Worm (Caenorhabditis elegans) whole organism, L4 larva: Measurements from ENCODE around the gene his-24.
A peak's percentile ranks its signal among the peaks of the same experiment; 100 is the strongest.

Source experiments
- F10B5.3 ChIP-seq: sonication (generic microtip); optimal IDR thresholded peaks from 2 replicates; lab custom pipeline; 2016; ENCODE audit warnings: mild to moderate bottlenecking, missing genetic modification characterization, missing compliant biosample characterization
- T20F7.1 ChIP-seq: fragments of 200-800 bp; sonication (Bioruptor generic); optimal IDR thresholded peaks from 2 replicates; lab custom pipeline; 2018; ENCODE audit warnings: mild to moderate bottlenecking, missing genetic modification characterization, missing compliant biosample characterization
- Y75B8A.6 ChIP-seq: fragments of 200-800 bp; sonication (Bioruptor generic); IDR thresholded peaks from 2 replicates; pipeline ENCODE4 v1.3.6; 2022; ENCODE audit warnings: missing genetic modification reagents, missing genetic modification characterization, missing compliant biosample characterization
- ZK337.2 ChIP-seq: fragments of 200-800 bp; sonication (Bioruptor generic); IDR thresholded peaks from 2 replicates; pipeline ENCODE4 v1.3.6; 2022; ENCODE audit warnings: missing genetic modification reagents, missing genetic modification characterization, missing compliant biosample characterization
- aha-1 ChIP-seq: fragments of 150-350 bp; peaks from one replicate; lab custom pipeline; 2014; ENCODE audit warnings: missing biosample characterization, missing genetic modification characterization
- aly-2 ChIP-seq: sonication (generic microtip); optimal IDR thresholded peaks from 2 replicates; lab custom pipeline; 2018; ENCODE audit warnings: missing biosample characterization, missing genetic modification characterization
- arid-1 ChIP-seq: fragments of 200-800 bp; sonication (Bioruptor generic); conservative IDR thresholded peaks from 2 replicates; pipeline ENCODE4 v1.3.6; 2022; ENCODE audit warnings: missing genetic modification reagents, missing genetic modification characterization, missing compliant biosample characterization
- attf-4 ChIP-seq: sonication (generic microtip); optimal IDR thresholded peaks from 3 replicates; lab custom pipeline; 2017; ENCODE audit warnings: missing biosample characterization, missing genetic modification characterization
- ceh-20 ChIP-seq: fragments of 200-800 bp; sonication (Bioruptor generic); IDR thresholded peaks from 2 replicates; pipeline ENCODE4 v1.3.6; 2022; ENCODE audit warnings: missing genetic modification reagents, missing genetic modification characterization, missing compliant biosample characterization
- ceh-32 ChIP-seq: sonication (generic microtip); optimal IDR thresholded peaks from 2 replicates; lab custom pipeline; 2016; ENCODE audit warnings: mild to moderate bottlenecking, missing genetic modification characterization, missing compliant biosample characterization; ENCODE audit not compliant: poor library complexity
- ces-1 ChIP-seq: fragments of 150-350 bp; sonication (generic microtip); optimal IDR thresholded peaks from 4 replicates; lab custom pipeline; 2014; ENCODE audit warnings: missing biosample characterization, missing genetic modification reagents, missing genetic modification characterization
- cey-2 ChIP-seq: sonication (generic microtip); optimal IDR thresholded peaks from 3 replicates; lab custom pipeline; 2017; ENCODE audit warnings: missing genetic modification characterization, mild to moderate bottlenecking, missing compliant biosample characterization, antibody characterized with exemption, borderline replicate concordance; ENCODE audit not compliant: insufficient read depth
- ctbp-1 ChIP-seq: fragments of 200-800 bp; sonication (Bioruptor generic); IDR thresholded peaks from 2 replicates; pipeline ENCODE4 v1.3.6; 2022; ENCODE audit warnings: missing genetic modification reagents, missing genetic modification characterization, missing compliant biosample characterization
- daf-16 ChIP-seq, 3 experiments: sonication (generic microtip); optimal IDR thresholded peaks; 2 replicates each; lab custom pipeline; 2016 to 2017; ENCODE audit warnings: missing genetic modification characterization in 3 of 3, missing genetic modification reagents in 3 of 3, mild to moderate bottlenecking in 2 of 3, missing compliant biosample characterization in 2 of 3, missing biosample characterization in 1 of 3, moderate library complexity in 1 of 3
- daf-8 ChIP-seq: fragments of 200-800 bp; sonication (Bioruptor generic); IDR thresholded peaks from 2 replicates; pipeline ENCODE4 v1.3.6; 2022; ENCODE audit warnings: missing genetic modification characterization, missing compliant biosample characterization
- dmd-6 ChIP-seq: fragments of 200-800 bp; sonication (Bioruptor generic); IDR thresholded peaks from 2 replicates; pipeline ENCODE4 v1.3.6; 2022; ENCODE audit warnings: missing genetic modification reagents, missing genetic modification characterization, missing compliant biosample characterization
- dmd-8 ChIP-seq: fragments of 200-800 bp; sonication (Bioruptor generic); IDR thresholded peaks from 2 replicates; pipeline ENCODE4 v1.3.6; 2022; ENCODE audit warnings: missing genetic modification characterization, missing compliant biosample characterization
- dmd-9 ChIP-seq: fragments of 200-800 bp; sonication (Bioruptor generic); IDR thresholded peaks from 2 replicates; pipeline ENCODE4 v1.3.6; 2022; ENCODE audit warnings: missing genetic modification reagents, missing genetic modification characterization, missing compliant biosample characterization
- dve-1 ChIP-seq: sonication (generic microtip); optimal IDR thresholded peaks from 2 replicates; lab custom pipeline; 2017; ENCODE audit warnings: antibody characterized with exemption, mild to moderate bottlenecking, missing genetic modification characterization, missing compliant biosample characterization; ENCODE audit not compliant: insufficient read depth
- egl-43 ChIP-seq: fragments of 200-800 bp; sonication (Bioruptor generic); IDR thresholded peaks from 2 replicates; pipeline ENCODE4 v1.3.6; 2022; ENCODE audit warnings: missing genetic modification reagents, missing genetic modification characterization, missing compliant biosample characterization
- hlh-11 ChIP-seq: fragments of 200-800 bp; sonication (Bioruptor generic); optimal IDR thresholded peaks from 2 replicates; lab custom pipeline; 2018; ENCODE audit warnings: mild to moderate bottlenecking, missing genetic modification characterization, missing compliant biosample characterization
- hlh-30 ChIP-seq: sonication (generic microtip); optimal IDR thresholded peaks from 2 replicates; lab custom pipeline; 2017; ENCODE audit warnings: antibody characterized with exemption, mild to moderate bottlenecking, missing genetic modification characterization, missing compliant biosample characterization; ENCODE audit not compliant: insufficient read depth
- hmg-1.1 ChIP-seq: fragments of 200-800 bp; sonication (Bioruptor generic); IDR thresholded peaks from 2 replicates; pipeline ENCODE4 v1.3.6; 2022; ENCODE audit warnings: missing genetic modification reagents, missing genetic modification characterization, missing compliant biosample characterization
- lim-7 ChIP-seq: fragments of 200-800 bp; sonication (Bioruptor generic); IDR thresholded peaks from 2 replicates; pipeline ENCODE4 v1.3.6; 2022; ENCODE audit warnings: missing genetic modification characterization, missing compliant biosample characterization
- lin-1 ChIP-seq: fragments of 200-800 bp; sonication (Bioruptor generic); IDR thresholded peaks from 2 replicates; pipeline ENCODE4 v1.3.6; 2022; ENCODE audit warnings: missing genetic modification reagents, missing genetic modification characterization, missing compliant biosample characterization
- lin-15B ChIP-seq: fragments of 150-350 bp; sonication (generic microtip); optimal IDR thresholded peaks from 3 replicates; lab custom pipeline; 2014; ENCODE audit warnings: missing biosample characterization, missing genetic modification characterization
- lin-39 ChIP-seq: fragments of 150-350 bp; optimal IDR thresholded peaks from 2 replicates; lab custom pipeline; 2014; ENCODE audit warnings: missing biosample characterization, missing genetic modification reagents, missing genetic modification characterization
- madf-9 ChIP-seq: fragments of 200-800 bp; sonication (Bioruptor generic); conservative IDR thresholded peaks from 2 replicates; pipeline ENCODE4 v1.3.6; 2022; ENCODE audit warnings: missing genetic modification reagents, missing genetic modification characterization, missing compliant biosample characterization
- mdt-29 ChIP-seq: fragments of 200-800 bp; sonication (Bioruptor generic); IDR thresholded peaks from 2 replicates; pipeline ENCODE4 v1.3.6; 2022; ENCODE audit warnings: missing genetic modification reagents, missing genetic modification characterization, missing compliant biosample characterization
- mep-1 ChIP-seq: fragments of 150-350 bp; sonication (generic microtip); optimal IDR thresholded peaks from 3 replicates; lab custom pipeline; 2014; ENCODE audit warnings: missing biosample characterization, missing genetic modification characterization
- mes-2 ChIP-seq: sonication (generic microtip); optimal IDR thresholded peaks from 2 replicates; lab custom pipeline; 2016; ENCODE audit warnings: missing genotype, mild to moderate bottlenecking, missing genetic modification characterization, missing compliant biosample characterization; ENCODE audit not compliant: poor library complexity, severe bottlenecking
- mxl-2 ChIP-seq: fragments of 200-800 bp; sonication (Bioruptor generic); conservative IDR thresholded peaks from 2 replicates; pipeline ENCODE4 v1.3.6; 2022; ENCODE audit warnings: missing genetic modification reagents, missing genetic modification characterization, missing compliant biosample characterization
- mxl-3 ChIP-seq: fragments of 200-800 bp; sonication (Bioruptor generic); optimal IDR thresholded peaks from 2 replicates; lab custom pipeline; 2018; ENCODE audit warnings: mild to moderate bottlenecking, missing genetic modification characterization, missing compliant biosample characterization
- nhr-10 ChIP-seq: fragments of 150-350 bp; optimal IDR thresholded peaks from 2 replicates; lab custom pipeline; 2014; ENCODE audit warnings: missing biosample characterization, missing genetic modification characterization
- nhr-102 ChIP-seq: sonication (generic microtip); optimal IDR thresholded peaks from 2 replicates; lab custom pipeline; 2016; ENCODE audit warnings: mild to moderate bottlenecking, missing genetic modification characterization, moderate library complexity, missing compliant biosample characterization
- nhr-41 ChIP-seq: fragments of 200-800 bp; sonication (Bioruptor generic); IDR thresholded peaks from 2 replicates; pipeline ENCODE4 v1.3.6; 2022; ENCODE audit warnings: missing genetic modification reagents, missing genetic modification characterization, missing compliant biosample characterization
- nhr-42 ChIP-seq: fragments of 200-800 bp; sonication (Bioruptor generic); IDR thresholded peaks from 2 replicates; pipeline ENCODE4 v1.3.6; 2022; ENCODE audit warnings: missing genetic modification characterization, missing compliant biosample characterization
- nhr-48 ChIP-seq: sonication (generic microtip); optimal IDR thresholded peaks from 2 replicates; lab custom pipeline; 2016; ENCODE audit warnings: mild to moderate bottlenecking, missing genetic modification characterization, missing compliant biosample characterization
- nhr-77 ChIP-seq: fragments of 150-350 bp; optimal IDR thresholded peaks from 2 replicates; lab custom pipeline; 2014; ENCODE audit warnings: missing biosample characterization, missing genetic modification characterization
- pha-4 ChIP-seq, 2 experiments: fragments of 150-350 bp in 1 of 2; fragments of 200-800 bp in 1 of 2; sonication (Bioruptor generic) in 1 of 2; IDR thresholded peaks in 1 of 2; optimal IDR thresholded peaks in 1 of 2; 2 replicates each; pipeline versions ENCODE4 v1.3.6 to Lab custom; 2014 to 2022; ENCODE audit warnings: missing genetic modification characterization in 2 of 2, missing genetic modification reagents in 2 of 2, missing biosample characterization in 1 of 2, missing compliant biosample characterization in 1 of 2
- php-3 ChIP-seq: fragments of 200-800 bp; sonication (Bioruptor generic); IDR thresholded peaks from 2 replicates; pipeline ENCODE4 v1.3.6; 2022; ENCODE audit warnings: missing genetic modification reagents, missing genetic modification characterization, missing compliant biosample characterization
- rbr-2 ChIP-seq: sonication (generic microtip); optimal IDR thresholded peaks from 2 replicates; lab custom pipeline; 2016; ENCODE audit warnings: missing genotype, missing genetic modification characterization, missing compliant biosample characterization
- set-16 ChIP-seq: fragments of 200-800 bp; sonication (Bioruptor generic); IDR thresholded peaks from 2 replicates; pipeline ENCODE4 v1.3.6; 2022; ENCODE audit warnings: missing genetic modification reagents, missing genetic modification characterization, missing compliant biosample characterization
- snpc-4 ChIP-seq: fragments of 150-350 bp; optimal IDR thresholded peaks from 2 replicates; lab custom pipeline; 2014; ENCODE audit warnings: missing biosample characterization, missing genetic modification characterization
- spr-3 ChIP-seq: fragments of 200-800 bp; sonication (Bioruptor generic); optimal IDR thresholded peaks from 2 replicates; lab custom pipeline; 2018; ENCODE audit warnings: mild to moderate bottlenecking, missing genetic modification characterization, missing compliant biosample characterization
- tra-1 ChIP-seq: fragments of 200-800 bp; sonication (Bioruptor generic); IDR thresholded peaks from 2 replicates; pipeline ENCODE4 v1.3.6; 2022; ENCODE audit warnings: missing genetic modification reagents, missing genetic modification characterization, missing compliant biosample characterization
- zip-11 ChIP-seq: fragments of 200-800 bp; sonication (Bioruptor generic); IDR thresholded peaks from 2 replicates; pipeline ENCODE4 v1.3.6; 2022; ENCODE audit warnings: missing genetic modification characterization, missing compliant biosample characterization

The his-24 gene

DNA sequence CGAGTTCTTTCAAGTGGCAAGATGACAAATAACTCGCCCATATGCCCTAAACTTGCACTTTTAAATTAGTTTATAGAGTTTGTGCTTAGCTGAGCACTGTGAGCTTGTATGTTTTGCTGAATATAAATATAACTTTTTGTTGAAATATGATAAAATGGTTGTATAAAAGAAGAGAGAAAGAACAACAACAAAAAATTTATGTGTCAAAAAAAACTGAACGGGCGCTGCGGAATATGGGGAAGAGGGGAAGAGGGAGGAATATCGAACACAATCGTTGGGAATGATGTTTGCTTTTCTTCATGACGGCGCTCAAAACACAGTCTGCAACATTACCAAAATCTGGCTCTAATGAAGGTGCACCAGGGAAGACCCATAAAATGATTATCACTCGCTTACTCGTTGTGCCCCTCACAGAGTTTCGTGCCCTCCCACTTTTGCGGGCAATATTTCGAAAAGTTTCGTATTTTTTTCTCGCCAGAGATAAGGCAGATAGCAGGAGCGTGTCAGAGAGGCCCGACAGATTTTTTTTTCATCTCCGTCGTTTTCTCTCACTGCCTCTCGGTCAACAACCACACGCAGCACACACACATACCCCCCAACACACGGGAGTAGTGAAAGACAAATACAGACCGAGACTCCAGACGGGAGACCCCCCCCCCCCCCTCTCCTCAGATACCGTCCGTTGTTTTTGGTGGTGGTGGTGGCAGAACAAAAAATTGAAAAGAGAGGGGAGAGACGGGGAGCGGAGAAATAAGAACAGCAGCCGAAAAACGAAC is 15.9 kb downstream of the his-24 start:
- peak; percentile 4 for TF ChIP-seq snpc-4
- peak; percentile 65 for TF ChIP-seq lin-1 (GFP tag; lab: Robert Waterston, UW)
- TF ChIP-seq tra-1 (GFP tag; lab: Robert Waterston, UW) = peak; percentile 83
- no peak for TF ChIP-seq dmd-9 (GFP tag; lab: Robert Waterston, UW)
- 0 out of 2 replicates have a peak, but pooled peaks have one; percentile 28 for TF ChIP-seq ZK337.2 (GFP tag; lab: Robert Waterston, UW)
- TF ChIP-seq set-16 (GFP tag; lab: Robert Waterston, UW) = peak; percentile 68
- peak; percentile 78 for TF ChIP-seq nhr-77 (tag; lab: Kevin White, UChicago)
- peak; percentile 31 for TF ChIP-seq cey-2 (tag; lab: Kevin White, UChicago)
- 0 out of 2 replicates have a peak, but pooled peaks have one; percentile 45 for TF ChIP-seq lim-7 (GFP tag; lab: Robert Waterston, UW)
- no peak for TF ChIP-seq F10B5.3 (tag; lab: Kevin White, UChicago)
- peak; percentile 88 for TF ChIP-seq dmd-6 (GFP tag; lab: Robert Waterston, UW)
- TF ChIP-seq hmg-1.1 = peak; percentile 54
- no peak for TF ChIP-seq Y75B8A.6 (GFP tag; lab: Robert Waterston, UW)
- 0 out of 2 replicates have a peak, but pooled peaks have one; percentile 42 for TF ChIP-seq nhr-42 (GFP tag; lab: Robert Waterston, UW)
- TF ChIP-seq dmd-8 (GFP tag; lab: Robert Waterston, UW) = no peak
- peak; percentile 51; the same call in 1 of the 2 replicates for TF ChIP-seq egl-43 (GFP tag; lab: Robert Waterston, UW)
- TF ChIP-seq nhr-48 (tag; lab: Kevin White, UChicago) = peak; percentile 60
- no peak for TF ChIP-seq arid-1
- TF ChIP-seq lin-39 (tag; lab: Kevin White, UChicago) = no peak
- no peak for TF ChIP-seq daf-8 (GFP tag; lab: Robert Waterston, UW)
- TF ChIP-seq mes-2 = peak; percentile 56
- TF ChIP-seq nhr-41 (GFP tag; lab: Robert Waterston, UW) = peak; percentile 63; the same call in 1 of the 2 replicates
- TF ChIP-seq attf-4 (tag; lab: Kevin White, UChicago) = no peak
- TF ChIP-seq mxl-2 = 0 out of 2 replicates have a peak, but pooled peaks have one; percentile 23
- TF ChIP-seq spr-3 (GFP tag; lab: Kevin White, UChicago) = no peak
- TF ChIP-seq zip-11 (GFP tag; lab: Robert Waterston, UW) = no peak
- TF ChIP-seq daf-16 (GFP tag; optimal IDR thresholded peaks at IDR 0.05; lab: Kevin White, UChicago) = no peak
- peak; percentile 82 for TF ChIP-seq daf-16 (tag; optimal IDR thresholded peaks at IDR 0.05; lab: Kevin White, UChicago)
- TF ChIP-seq ceh-32 (tag; lab: Kevin White, UChicago) = no peak
- peak; percentile 94 for TF ChIP-seq hlh-11
- TF ChIP-seq lin-15B = no peak
- TF ChIP-seq ctbp-1 (GFP tag; lab: Robert Waterston, UW) = 0 out of 2 replicates have a peak, but pooled peaks have one; percentile 32
- no peak for TF ChIP-seq T20F7.1
- peak; percentile 92 for TF ChIP-seq aha-1 (tag; lab: Kevin White, UChicago)
- no peak for TF ChIP-seq nhr-10 (tag; lab: Kevin White, UChicago)
- no peak; the same call in 1 of the 2 replicates for TF ChIP-seq pha-4 (GFP tag; IDR thresholded peaks at IDR 0.05; lab: Robert Waterston, UW)
- peak; percentile 11 for TF ChIP-seq pha-4 (tag; optimal IDR thresholded peaks at IDR 0.05; lab: Kevin White, UChicago)
- peak; percentile 82 for TF ChIP-seq dve-1
- no peak for TF ChIP-seq aly-2 (tag; lab: Kevin White, UChicago)
- TF ChIP-seq mep-1 (tag; lab: Kevin White, UChicago) = peak; percentile 55
- TF ChIP-seq rbr-2 = peak; percentile 13
- peak; percentile 52 for TF ChIP-seq nhr-102 (tag; lab: Kevin White, UChicago)
- no peak for TF ChIP-seq mdt-29 (GFP tag; lab: Robert Waterston, UW)
- TF ChIP-seq mxl-3 (GFP tag; lab: Kevin White, UChicago) = peak; percentile 90
- 0 out of 2 replicates have a peak, but pooled peaks have one; percentile 26 for TF ChIP-seq ceh-20 (GFP tag; lab: Robert Waterston, UW)
- TF ChIP-seq madf-9 (GFP tag; lab: Robert Waterston, UW) = no peak
- peak; percentile 78 for TF ChIP-seq hlh-30 (tag; lab: Kevin White, UChicago)
- TF ChIP-seq php-3 (GFP tag; lab: Robert Waterston, UW) = peak; percentile 41; the same call in 1 of the 2 replicates
- no peak for TF ChIP-seq ces-1 (GFP tag; lab: Kevin White, UChicago)
